Worm (Caenorhabditis elegans) whole organism, L3 larva: ENCODE data around the gene Y73B6BL.12.

ENCODE experiments used
- R02D3.7 ChIP-seq: fragments of 150-350 bp; optimal IDR thresholded peaks from 2 replicates; lab custom pipeline; 2014; ENCODE audit warnings: missing biosample characterization, missing genetic modification characterization
- aly-2 ChIP-seq: fragments of 150-350 bp; optimal IDR thresholded peaks from 2 replicates; lab custom pipeline; 2014; ENCODE audit warnings: missing biosample characterization, missing genetic modification characterization
- ama-1 ChIP-seq: fragments of 150-350 bp; optimal IDR thresholded peaks from 2 replicates; lab custom pipeline; 2018
- ceh-28 ChIP-seq: fragments of 150-350 bp; optimal IDR thresholded peaks from 2 replicates; lab custom pipeline; 2014; ENCODE audit warnings: missing biosample characterization, missing genetic modification reagents, missing genetic modification characterization
- daf-12 ChIP-seq: fragments of 150-350 bp; optimal IDR thresholded peaks from 2 replicates; lab custom pipeline; 2014; ENCODE audit warnings: missing biosample characterization, missing genetic modification reagents, missing genetic modification characterization
- egl-27 ChIP-seq: sonication (generic microtip); optimal IDR thresholded peaks from 4 replicates; lab custom pipeline; 2017; ENCODE audit warnings: missing biosample characterization, missing genetic modification reagents, missing genetic modification characterization
- mml-1 ChIP-seq: fragments of 150-350 bp; sonication (generic microtip); optimal IDR thresholded peaks from 3 replicates; lab custom pipeline; 2014; ENCODE audit warnings: missing biosample characterization, missing genetic modification characterization
- nhr-23 ChIP-seq: fragments of 150-350 bp; optimal IDR thresholded peaks from 2 replicates; lab custom pipeline; 2014; ENCODE audit warnings: missing biosample characterization, missing genetic modification reagents, missing genetic modification characterization
- sea-2 ChIP-seq: fragments of 150-350 bp; sonication (generic microtip); optimal IDR thresholded peaks from 4 replicates; lab custom pipeline; 2014; ENCODE audit warnings: missing biosample characterization, missing genetic modification reagents, missing genetic modification characterization
- skn-1 ChIP-seq: fragments of 150-350 bp; optimal IDR thresholded peaks from 2 replicates; lab custom pipeline; 2014; ENCODE audit warnings: missing biosample characterization, missing genetic modification characterization

DNA sequence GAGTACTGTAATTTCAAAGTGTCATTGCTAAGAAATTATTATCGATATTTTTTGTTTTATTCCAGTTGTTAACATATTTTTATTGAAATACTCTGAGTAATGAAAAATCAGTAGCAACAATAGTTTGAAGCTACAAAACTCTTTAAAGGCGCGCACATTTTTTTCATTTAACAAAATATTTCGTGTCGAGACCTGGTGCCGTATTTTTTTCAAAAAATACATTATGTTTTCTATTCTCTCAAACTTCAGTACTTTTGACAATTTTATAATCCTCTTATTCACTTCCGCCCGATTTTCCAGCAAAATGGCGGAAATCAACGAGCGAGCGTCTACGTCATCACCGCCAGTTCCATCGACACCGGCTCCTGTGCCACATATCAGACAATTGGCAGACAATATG lies 16.7 kb upstream of the Y73B6BL.12 start, which contains the start of gene blos-2:
- TF ChIP-seq daf-12 (no peak), sea-2 (GFP tag; lab: Kevin White, UChicago) (no peak), egl-27 (tag; lab: Kevin White, UChicago) (no peak), mml-1 (tag; lab: Kevin White, UChicago) (no peak), skn-1 (tag; lab: Kevin White, UChicago) (no peak), ceh-28 (no peak), R02D3.7 (tag; lab: Kevin White, UChicago) (no peak), nhr-23 (tag; lab: Kevin White, UChicago) (no peak), aly-2 (tag; lab: Kevin White, UChicago) (no peak), ama-1 (no peak)
